Fruit fly (Drosophila melanogaster): Measurements from ENCODE around the gene CG33630.

The CG33630 gene

DNA sequence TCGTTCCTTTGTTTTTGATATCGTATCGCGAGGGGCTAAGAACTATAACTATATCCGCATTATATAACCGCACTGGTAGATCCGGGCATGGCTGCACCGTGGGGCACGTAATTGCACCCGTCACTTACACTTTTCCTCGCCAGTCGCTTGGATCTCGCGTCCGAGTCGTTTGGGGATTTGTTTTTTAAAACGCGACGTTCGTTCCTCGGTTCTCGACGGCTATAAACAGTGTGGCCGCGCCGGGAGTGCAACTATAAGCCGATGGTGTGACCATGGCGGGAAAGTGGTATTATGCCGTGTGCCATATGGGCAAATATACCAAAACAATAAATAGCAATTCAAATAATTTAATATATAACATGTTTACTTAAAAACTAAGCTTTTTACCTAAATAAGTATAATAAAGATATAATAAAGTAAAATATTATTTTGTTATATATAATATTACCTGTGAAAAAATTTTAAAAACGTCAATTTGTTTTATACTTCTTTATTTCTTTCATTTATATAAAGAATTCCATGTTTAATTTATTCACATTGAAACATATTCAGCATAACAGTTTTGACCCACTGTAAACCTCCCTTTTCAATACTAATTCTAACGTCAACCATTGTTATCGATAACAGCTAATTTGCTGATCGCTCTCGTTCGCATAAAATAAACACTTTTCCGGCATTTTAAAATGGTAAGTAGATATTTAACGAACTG lies 19.6 kb upstream of the CG33630 start, which contains the start of the genes Mical and CG3909 (continued):
- TF ChIP-seq bigmax (GFP tag; optimal IDR thresholded peaks at IDR 0.05) (no peak), CG3838 (GFP tag; optimal IDR thresholded peaks at IDR 0.05) (peak; percentile 6), cwo (GFP tag; optimal IDR thresholded peaks at IDR 0.05) (peak; percentile 67), bcd (GFP tag; optimal IDR thresholded peaks at IDR 0.05) (peak; percentile 74), Oaz (GFP tag; IDR thresholded peaks at IDR 0.05) (peak; percentile 76), NC2β (GFP tag; optimal IDR thresholded peaks at IDR 0.05) (peak; percentile 12), CG2202 (tag; optimal IDR thresholded peaks at IDR 0.05) (peak; percentile 13), CG11456 (GFP tag; IDR thresholded peaks at IDR 0.05) (peak; percentile 91), tin (GFP tag; optimal IDR thresholded peaks at IDR 0.05) (peak; percentile 75), CG2129 (GFP tag; IDR thresholded peaks at IDR 0.05; ENCODE audit: partially characterized antibody) (no peak), CG17359 (tag; optimal IDR thresholded peaks at IDR 0.05) (peak; percentile 88), Jarid2 (GFP tag; optimal IDR thresholded peaks at IDR 0.05) (peak; percentile 93), Ada2b (GFP tag; IDR thresholded peaks at IDR 0.05) (peak; percentile 88), CG1647 (GFP tag; optimal IDR thresholded peaks at IDR 0.05) (no peak), CG10267 (tag; optimal IDR thresholded peaks at IDR 0.05) (peak; percentile 95), Lpt (GFP tag; optimal IDR thresholded peaks at IDR 0.05) (no peak), crp (GFP tag; optimal IDR thresholded peaks at IDR 0.05) (peak in 1 of 2 experiments; percentile 58), CG14860 (GFP tag; IDR thresholded peaks at IDR 0.05; ENCODE audit: partially characterized antibody) (peak; percentile 41; the same call in 2 of the 3 replicates), CG31365 (tag; optimal IDR thresholded peaks at IDR 0.05) (peak; percentile 4), CG17361 (GFP tag; IDR thresholded peaks at IDR 0.05) (peak; percentile 92), CG3407 (GFP tag; optimal IDR thresholded peaks at IDR 0.05) (peak; percentile 52), BtbVII (GFP tag; optimal IDR thresholded peaks at IDR 0.05) (peak; percentile 60), Sox100B (GFP tag; optimal IDR thresholded peaks at IDR 0.05) (peak; percentile 83), BEAF-32 (GFP tag; optimal IDR thresholded peaks at IDR 0.05) (peak; percentile 28), CG13624 (GFP tag; optimal IDR thresholded peaks at IDR 0.05) (peak; percentile 27), YL-1 (GFP tag; optimal IDR thresholded peaks at IDR 0.05) (peak; percentile 53), CG34224 (GFP tag; IDR thresholded peaks at IDR 0.05; ENCODE audit: partially characterized antibody) (peak; percentile 61; the same call in 2 of the 3 replicates), CG17829 (tag; optimal IDR thresholded peaks at IDR 0.05) (peak; percentile 93), CG9609 (GFP tag; optimal IDR thresholded peaks at IDR 0.05) (no peak), CG12071 (GFP tag; optimal IDR thresholded peaks at IDR 0.05) (no peak), Trl (optimal IDR thresholded peaks at IDR 0.05) (no peak), Trl (GFP tag; optimal IDR thresholded peaks at IDR 0.05) (peak; percentile 58), CG16779 (GFP tag; IDR thresholded peaks at IDR 0.05) (peak; percentile 80; the same call in 1 of the 2 replicates), CG4730 (GFP tag; IDR thresholded peaks at IDR 0.05) (peak; percentile 89), Nf-YB (GFP tag; optimal IDR thresholded peaks at IDR 0.05) (peak; percentile 70), PHDP (tag; optimal IDR thresholded peaks at IDR 0.05) (peak; percentile 85), CG7372 (GFP tag; IDR thresholded peaks at IDR 0.05) (peak; percentile 89), CG1024 (GFP tag; IDR thresholded peaks at IDR 0.05) (peak; percentile 76), Ptx1 (GFP tag; IDR thresholded peaks at IDR 0.05) (peak; percentile 93), CG10462 (GFP tag; optimal IDR thresholded peaks at IDR 0.05) (peak; percentile 59), CG6654 (GFP tag; optimal IDR thresholded peaks at IDR 0.05) (no peak), CkIIα-i1 (GFP tag; IDR thresholded peaks at IDR 0.05) (no peak), CG2889 (GFP tag; IDR thresholded peaks at IDR 0.05) (peak; percentile 90), Tbp (GFP tag; optimal IDR thresholded peaks at IDR 0.05) (no peak), CG10366 (GFP tag; IDR thresholded peaks at IDR 0.05) (peak; percentile 83), knrl (GFP tag; IDR thresholded peaks at IDR 0.05; ENCODE audit: partially characterized antibody) (peak; percentile 21; the same call in 1 of the 3 replicates), tx (GFP tag; optimal IDR thresholded peaks at IDR 0.05) (peak; percentile 43), wdn (GFP tag; IDR thresholded peaks at IDR 0.05) (peak; percentile 83), CG3281 (GFP tag; optimal IDR thresholded peaks at IDR 0.05) (peak; percentile 70)

All from whole organism, embryonic.